Fruit fly (Drosophila melanogaster) whole organism: ENCODE measurements around the gene NijC.

Source experiments
- CG8478 ChIP-seq: fragments of >200 bp; optimal IDR thresholded peaks from 2 replicates; lab custom pipeline; 2018; ENCODE audit warnings: inconsistent platforms
- Dll ChIP-seq: fragments of >200 bp; optimal IDR thresholded peaks from 2 replicates; lab custom pipeline; 2017
- EcR ChIP-seq, 2 experiments: fragments of >200 bp; optimal IDR thresholded peaks; 2 replicates each; lab custom pipeline; 2017; ENCODE audit warnings: missing biosample characterization in 2 of 2, missing genetic modification characterization in 2 of 2, missing genetic modification reagents in 2 of 2
- pan ChIP-seq: fragments of >200 bp; optimal IDR thresholded peaks from 2 replicates; lab custom pipeline; 2017
- psq ChIP-seq: fragments of >200 bp; optimal IDR thresholded peaks from 2 replicates; lab custom pipeline; 2017
- usp ChIP-seq: fragments of >200 bp; optimal IDR thresholded peaks from 2 replicates; lab custom pipeline; 2017; ENCODE audit warnings: missing biosample characterization, missing genetic modification characterization, mixed read lengths

The NijC gene

dm6 chr3R:12662531-12662930 is 32.4 kb upstream of the NijC start, which contains the start of gene CG14395:
Gene CG14395, plus strand, starts transcription at chr3R:12662831.
- no peak for TF ChIP-seq Dll (lab: Kevin White, UChicago)
- TF ChIP-seq pan = no peak
- TF ChIP-seq EcR (GFP tag; optimal IDR thresholded peaks at IDR 0.05; lab: Kevin White, UChicago) = no peak
- no peak for TF ChIP-seq usp
- TF ChIP-seq CG8478 (lab: Kevin White, UChicago) = no peak
- no peak for TF ChIP-seq psq (lab: Kevin White, UChicago)

- TF ChIP-seq EcR (GFP tag; optimal IDR thresholded peaks at IDR 0.05; lab: Kevin White, UChicago) (no peak), pan (no peak), psq (lab: Kevin White, UChicago) (no peak), CG8478 (lab: Kevin White, UChicago) (no peak), Dll (lab: Kevin White, UChicago) (no peak)
Measured at dm6 chr3R:12666206-12666834, 28.6 kb upstream of the NijC start.

- no peak for TF ChIP-seq EcR (GFP tag; optimal IDR thresholded peaks at IDR 0.05; lab: Kevin White, UChicago)
- no peak for TF ChIP-seq psq (lab: Kevin White, UChicago)
- TF ChIP-seq CG8478 (lab: Kevin White, UChicago) = no peak
- TF ChIP-seq pan = no peak
- no peak for TF ChIP-seq usp
- no peak for TF ChIP-seq Dll (lab: Kevin White, UChicago)
Measured at dm6 chr3R:12674041-12674623, 20.8 kb upstream of the NijC start, which contains the start of gene Gnmt. Gene Gnmt, plus strand, starts transcription at chr3R:12674608.

dm6 chr3R:12676160-12676559 is 18.8 kb upstream of the NijC start, which contains the start of gene CG43630:
Gene CG43630, minus strand, starts transcription at chr3R:12676260.
- no peak for TF ChIP-seq usp

dm6 chr3R:12678850-12679249 is 16.1 kb upstream of the NijC start, which contains the start of gene mbo:
Gene mbo, minus strand, starts transcription at chr3R:12679052.
- no peak for TF ChIP-seq usp
- no peak for TF ChIP-seq pan
- no peak for TF ChIP-seq Dll (lab: Kevin White, UChicago)
- TF ChIP-seq EcR (GFP tag; optimal IDR thresholded peaks at IDR 0.05; lab: Kevin White, UChicago) = no peak
- TF ChIP-seq CG8478 (lab: Kevin White, UChicago) = no peak
- no peak for TF ChIP-seq psq (lab: Kevin White, UChicago)

dm6 chr3R:12681275-12681674 is 13.7 kb upstream of the NijC start, which contains the start of gene Cyp313a4:
Gene Cyp313a4, minus strand, starts transcription at chr3R:12681375.
- TF ChIP-seq psq (lab: Kevin White, UChicago) = no peak
- no peak for TF ChIP-seq usp
- TF ChIP-seq pan = no peak
- TF ChIP-seq CG8478 (lab: Kevin White, UChicago) = no peak
- no peak for TF ChIP-seq EcR (GFP tag; optimal IDR thresholded peaks at IDR 0.05; lab: Kevin White, UChicago)
- TF ChIP-seq Dll (lab: Kevin White, UChicago) = no peak

- TF ChIP-seq psq (lab: Kevin White, UChicago) = no peak
- TF ChIP-seq CG8478 (lab: Kevin White, UChicago) = no peak
- TF ChIP-seq EcR (GFP tag; optimal IDR thresholded peaks at IDR 0.05; lab: Kevin White, UChicago) = no peak
- no peak for TF ChIP-seq usp
- TF ChIP-seq Dll (lab: Kevin White, UChicago) = no peak
- TF ChIP-seq pan = no peak
Measured at dm6 chr3R:12685290-12685689, 9.6 kb upstream of the NijC start.

- TF ChIP-seq psq (lab: Kevin White, UChicago) = no peak
- TF ChIP-seq Dll (lab: Kevin White, UChicago) = no peak
- TF ChIP-seq EcR (GFP tag; optimal IDR thresholded peaks at IDR 0.05; lab: Kevin White, UChicago) = no peak
- TF ChIP-seq pan = no peak
- TF ChIP-seq CG8478 (lab: Kevin White, UChicago) = no peak
- no peak for TF ChIP-seq usp
Measured at dm6 chr3R:12688116-12688515, 6.8 kb upstream of the NijC start.

- TF ChIP-seq EcR (GFP tag; optimal IDR thresholded peaks at IDR 0.05; lab: Kevin White, UChicago) = no peak
- no peak for TF ChIP-seq Dll (lab: Kevin White, UChicago)
- TF ChIP-seq psq (lab: Kevin White, UChicago) = no peak
- TF ChIP-seq CG8478 (lab: Kevin White, UChicago) = no peak
- TF ChIP-seq pan = no peak
- no peak for TF ChIP-seq usp
Measured at dm6 chr3R:12688672-12689417, 6.1 kb upstream of the NijC start, which contains the start of gene kar. Gene kar, minus strand, starts transcription at chr3R:12689367.

- TF ChIP-seq usp = no peak
- no peak for TF ChIP-seq CG8478 (lab: Kevin White, UChicago)
- no peak for TF ChIP-seq psq (lab: Kevin White, UChicago)
- TF ChIP-seq pan = no peak
- no peak for TF ChIP-seq Dll (lab: Kevin White, UChicago)
- no peak for TF ChIP-seq EcR (GFP tag; optimal IDR thresholded peaks at IDR 0.05; lab: Kevin White, UChicago)
Measured at dm6 chr3R:12691422-12692101, 3.4 kb upstream of the NijC start, which contains the start of gene Arp1. Gene Arp1, plus strand, starts transcription at chr3R:12691743.

dm6 chr3R:12692497-12692896 is 2.4 kb upstream of the NijC start, which contains the start of gene CG31347:
Gene CG31347, minus strand, starts transcription at chr3R:12692597.
- no peak for TF ChIP-seq pan
- TF ChIP-seq EcR (GFP tag; optimal IDR thresholded peaks at IDR 0.05; lab: Kevin White, UChicago) = no peak
- no peak for TF ChIP-seq usp
- no peak for TF ChIP-seq Dll (lab: Kevin White, UChicago)
- no peak for TF ChIP-seq psq (lab: Kevin White, UChicago)
- no peak for TF ChIP-seq CG8478 (lab: Kevin White, UChicago)
